Worm (Caenorhabditis elegans): ENCODE results near the gene T05H10.4.

DNA sequence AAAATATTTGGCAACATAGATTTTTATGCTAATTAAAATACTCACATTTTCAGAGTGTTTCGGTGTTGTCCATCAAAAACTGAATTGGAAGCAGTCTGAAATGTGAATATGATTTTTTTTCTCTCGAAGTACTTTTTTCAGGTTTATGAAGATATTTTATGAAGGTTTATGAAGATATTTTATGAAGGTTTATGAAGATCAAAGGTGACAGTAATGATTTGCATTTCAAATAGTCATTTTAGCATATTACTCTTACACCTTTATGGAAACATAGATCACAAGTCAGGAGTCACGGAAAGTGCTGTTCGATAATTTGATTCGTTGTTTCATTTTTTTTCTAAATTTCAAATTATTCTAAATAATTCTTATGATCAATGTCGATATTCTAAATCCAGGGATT, 48.8 kb upstream of the T05H10.4 start, which contains the start of gene pgp-11:
- TF ChIP-seq rnt-1 (tag; optimal IDR thresholded peaks at IDR 0.05) (no peak), nhr-20 (tag; optimal IDR thresholded peaks at IDR 0.05) (no peak), nhr-90 (tag; optimal IDR thresholded peaks at IDR 0.05; ENCODE audit: poor library complexity) (no peak), mab-9 (GFP tag; IDR thresholded peaks at IDR 0.05) (no peak), zip-4 (GFP tag; optimal IDR thresholded peaks at IDR 0.05) (no peak), nhr-76 (tag; optimal IDR thresholded peaks at IDR 0.05) (no peak)

Data from whole organism, L1 larva.